Worm (Caenorhabditis elegans): Measurements from ENCODE around the gene clec-88.

- TF ChIP-seq ama-1 (optimal IDR thresholded peaks at IDR 0.05): no peak
- TF ChIP-seq F13C5.2 (tag; optimal IDR thresholded peaks at IDR 0.05): no peak
- TF ChIP-seq ets-7 (tag; optimal IDR thresholded peaks at IDR 0.05): no peak
- no peak for TF ChIP-seq tbx-37 (GFP tag; conservative IDR thresholded peaks at IDR 0.05)
- no peak for TF ChIP-seq flt-1 (GFP tag; IDR thresholded peaks at IDR 0.05)
These were observed 30.7 kb upstream of the clec-88 start for ce11 chrII:6334745-6335260.

All from whole organism, early embryonic.